Fruit fly (Drosophila melanogaster) whole organism, prepupa: ENCODE measurements around the gene Drsl3.

Source experiments
- CG11762 ChIP-seq: fragments of 200-800 bp; sonication (Bioruptor generic); optimal IDR thresholded peaks from 3 replicates; lab custom pipeline; 2016; ENCODE audit warnings: missing biosample characterization, missing genetic modification characterization; ENCODE audit not compliant: insufficient read depth
- CG8119 ChIP-seq: fragments of 200-800 bp; sonication (Bioruptor generic); IDR thresholded peaks from 3 replicates; pipeline ENCODE4 v1.3.6; 2022; ENCODE audit warnings: missing biosample characterization, missing genetic modification characterization
- Eip78C ChIP-seq: fragments of 200-800 bp; sonication (Bioruptor generic); peaks from one replicate; lab custom pipeline; 2016; ENCODE audit warnings: missing biosample characterization, missing genetic modification characterization
- Ets96B ChIP-seq: fragments of 200-800 bp; optimal IDR thresholded peaks from 2 replicates; lab custom pipeline; 2019; ENCODE audit warnings: missing biosample characterization, mild to moderate bottlenecking, missing genetic modification characterization, moderate library complexity
- Hr38 ChIP-seq: sonication (Bioruptor generic); optimal IDR thresholded peaks from 2 replicates; lab custom pipeline; 2016; ENCODE audit warnings: missing biosample characterization, missing genetic modification characterization
- Hr4 ChIP-seq: fragments of 200-800 bp; sonication (Bioruptor generic); optimal IDR thresholded peaks from 3 replicates; lab custom pipeline; 2016; ENCODE audit warnings: missing biosample characterization, missing genetic modification characterization
- Sox15 ChIP-seq: fragments of 200-800 bp; sonication (Bioruptor generic); optimal IDR thresholded peaks from 3 replicates; lab custom pipeline; 2016; ENCODE audit warnings: missing biosample characterization, missing genetic modification characterization
- esn ChIP-seq: fragments of 200-800 bp; sonication (Bioruptor generic); optimal IDR thresholded peaks from 2 replicates; lab custom pipeline; 2016; ENCODE audit warnings: missing biosample characterization, mild to moderate bottlenecking, missing genetic modification characterization, moderate library complexity
- fkh ChIP-seq: fragments of 200-800 bp; sonication (Bioruptor generic); optimal IDR thresholded peaks from 3 replicates; lab custom pipeline; 2017; ENCODE audit warnings: missing biosample characterization, mild to moderate bottlenecking, missing genetic modification characterization, moderate library complexity

DNA sequence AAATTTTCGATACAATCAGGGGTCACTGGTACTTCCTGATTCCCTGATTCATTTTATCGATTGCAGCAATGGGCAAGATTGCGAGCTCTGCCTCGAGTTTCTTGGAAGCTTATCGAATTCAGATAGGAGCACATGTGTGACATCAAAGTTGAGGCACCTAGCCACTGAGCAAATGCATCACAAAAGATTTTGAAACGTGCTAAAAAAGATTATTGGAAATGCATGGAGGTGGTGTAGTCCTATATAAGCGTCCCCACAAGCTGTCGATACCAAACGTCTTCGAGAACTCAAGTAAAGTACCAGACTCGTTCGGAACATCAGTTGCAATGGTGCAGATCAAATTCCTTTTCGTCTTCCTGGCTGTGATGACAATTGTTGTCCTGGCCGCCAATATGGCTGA is 747 bp upstream of the Drsl3 start, which contains the start of gene Drsl2:
- no peak for TF ChIP-seq Sox15 (GFP tag; lab: Kevin White, UChicago)
- TF ChIP-seq fkh (GFP tag; lab: Kevin White, UChicago) = no peak
- TF ChIP-seq Ets96B (tag; lab: Kevin White, UChicago) = no peak
- TF ChIP-seq CG8119 (GFP tag; lab: Robert Waterston, UW) = no peak
- no peak for TF ChIP-seq CG11762 (GFP tag; lab: Kevin White, UChicago)
- TF ChIP-seq Eip78C = no peak
- TF ChIP-seq Hr4 = no peak
- no peak for TF ChIP-seq Hr38 (GFP tag; lab: Kevin White, UChicago)
- peak; percentile 23 for TF ChIP-seq esn (GFP tag; lab: Kevin White, UChicago)
